Fruit fly (Drosophila melanogaster) whole organism, prepupa: ENCODE data around the gene Sumo.

Source experiments
- Blimp-1 ChIP-seq: fragments of 200-800 bp; sonication (Bioruptor generic); optimal IDR thresholded peaks from 3 replicates; lab custom pipeline; 2017; ENCODE audit warnings: missing biosample characterization, missing genetic modification characterization, mild to moderate bottlenecking, moderate library complexity, missing genetic modification reagents
- CG11902 ChIP-seq: fragments of 200-800 bp; sonication (Bioruptor generic); optimal IDR thresholded peaks from 3 replicates; lab custom pipeline; 2016; ENCODE audit warnings: missing biosample characterization, missing genetic modification characterization
- CG6792 ChIP-seq: fragments of 200-800 bp; sonication (Bioruptor generic); optimal IDR thresholded peaks from 3 replicates; lab custom pipeline; 2016; ENCODE audit warnings: missing biosample characterization, missing genetic modification characterization
- CG6808 ChIP-seq: fragments of 200-800 bp; sonication (Bioruptor generic); optimal IDR thresholded peaks from 3 replicates; lab custom pipeline; 2017; ENCODE audit warnings: missing biosample characterization, missing genetic modification characterization, mild to moderate bottlenecking, moderate library complexity, missing genetic modification reagents
- CG6854 ChIP-seq: fragments of 200-800 bp; sonication (Bioruptor generic); optimal IDR thresholded peaks from 2 replicates; lab custom pipeline; 2017; ENCODE audit warnings: missing biosample characterization, mild to moderate bottlenecking, missing genetic modification characterization
- CG8319 ChIP-seq: fragments of 200-800 bp; sonication (Bioruptor generic); optimal IDR thresholded peaks from 3 replicates; lab custom pipeline; 2016; ENCODE audit warnings: missing biosample characterization, missing genetic modification characterization
- Eip75B ChIP-seq: fragments of 200-800 bp; sonication (Bioruptor generic); optimal IDR thresholded peaks from 3 replicates; lab custom pipeline; 2016; ENCODE audit warnings: missing biosample characterization, missing genetic modification characterization
- Ets96B ChIP-seq: fragments of 200-800 bp; optimal IDR thresholded peaks from 2 replicates; lab custom pipeline; 2019; ENCODE audit warnings: missing biosample characterization, mild to moderate bottlenecking, missing genetic modification characterization, moderate library complexity
- Gug ChIP-seq: fragments of 200-800 bp; sonication (Bioruptor generic); IDR thresholded peaks from 2 replicates; pipeline ENCODE4 v1.3.6; 2022; ENCODE audit warnings: missing biosample characterization, missing genetic modification characterization
- Hr39 ChIP-seq: fragments of 200-800 bp; sonication (Bioruptor generic); optimal IDR thresholded peaks from 2 replicates; lab custom pipeline; 2016; ENCODE audit warnings: missing biosample characterization, missing genetic modification characterization
- achi ChIP-seq: fragments of 200-800 bp; sonication (Bioruptor generic); optimal IDR thresholded peaks from 3 replicates; lab custom pipeline; 2016; ENCODE audit warnings: missing biosample characterization, missing genetic modification characterization
- eg ChIP-seq: fragments of 200-800 bp; sonication (Bioruptor generic); IDR thresholded peaks from 3 replicates; pipeline ENCODE4 v1.3.6; 2022; ENCODE audit warnings: missing biosample characterization, missing genetic modification characterization
- esn ChIP-seq: fragments of 200-800 bp; sonication (Bioruptor generic); optimal IDR thresholded peaks from 2 replicates; lab custom pipeline; 2016; ENCODE audit warnings: missing biosample characterization, mild to moderate bottlenecking, missing genetic modification characterization, moderate library complexity
- vri ChIP-seq: fragments of 200-800 bp; sonication (Bioruptor generic); optimal IDR thresholded peaks from 3 replicates; lab custom pipeline; 2016; ENCODE audit warnings: missing biosample characterization, mild to moderate bottlenecking, missing genetic modification characterization

DNA sequence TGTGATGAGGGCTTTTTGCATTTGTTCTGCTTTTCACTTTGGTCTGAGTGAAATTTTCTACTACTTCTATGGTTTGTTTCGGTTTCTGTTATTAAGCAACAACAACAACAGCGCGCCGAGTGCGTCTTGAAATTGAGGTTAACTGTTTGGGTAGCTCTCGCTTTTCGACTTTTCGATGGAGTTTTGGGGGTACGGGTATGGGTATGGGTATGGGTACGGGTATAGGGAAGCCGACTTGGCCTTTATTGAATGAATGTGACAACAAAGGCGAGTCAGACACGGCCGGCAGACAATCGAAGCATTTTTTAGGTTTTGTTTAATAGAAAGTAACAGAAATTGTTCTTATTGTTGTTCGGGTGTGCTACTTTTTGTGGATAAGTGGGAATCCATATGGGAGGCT lies 40.1 kb upstream of the Sumo start:
- no peak for TF ChIP-seq CG8319 (GFP tag; lab: Kevin White, UChicago)
- TF ChIP-seq CG11902, result no peak
- no peak for TF ChIP-seq Ets96B (tag; lab: Kevin White, UChicago)
- TF ChIP-seq eg (GFP tag; lab: Robert Waterston, UW), result no peak
- TF ChIP-seq Gug (GFP tag; lab: Robert Waterston, UW), result no peak
- no peak for TF ChIP-seq esn (GFP tag; lab: Kevin White, UChicago)
- TF ChIP-seq Hr39 (GFP tag; lab: Kevin White, UChicago), result no peak
- TF ChIP-seq CG6854 (GFP tag; lab: Kevin White, UChicago), result no peak
- no peak for TF ChIP-seq achi
- TF ChIP-seq Blimp-1 (GFP tag; lab: Kevin White, UChicago), result no peak
- no peak for TF ChIP-seq CG6792
- no peak for TF ChIP-seq CG6808 (GFP tag; lab: Kevin White, UChicago)
- no peak for TF ChIP-seq vri (GFP tag; lab: Kevin White, UChicago)
- TF ChIP-seq Eip75B (GFP tag; lab: Kevin White, UChicago), result no peak
